Worm (Caenorhabditis elegans): ENCODE results near the gene Y62H9A.2.
A peak's percentile ranks its signal among the peaks of the same experiment; 100 is the strongest.

Gene Y62H9A.2

DNA sequence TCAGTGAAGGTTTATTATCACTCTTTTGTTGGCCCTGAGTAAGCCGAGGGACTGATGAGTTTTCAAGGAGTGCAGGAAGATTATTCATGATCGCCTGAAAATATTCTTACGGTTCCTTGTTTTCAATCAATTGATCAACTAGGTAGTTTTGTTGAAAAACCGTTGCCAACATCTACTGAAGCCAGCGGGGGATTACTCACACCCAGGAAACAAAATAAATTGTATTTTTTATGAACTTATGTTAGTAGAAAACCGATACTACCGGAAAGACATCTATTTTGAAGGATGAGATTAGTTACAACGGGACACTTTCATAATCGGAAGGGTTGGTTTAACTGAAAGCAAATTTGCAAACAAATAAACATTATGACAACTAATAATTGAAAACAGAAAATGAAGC, at the start of gene Y62H9A.2:
Gene Y62H9A.2, minus strand, starts transcription at position 101 of the 400 bp plus-strand sequence.
- TF ChIP-seq nhr-84 (tag; optimal IDR thresholded peaks at IDR 0.05) (no peak), elt-3 (tag; optimal IDR thresholded peaks at IDR 0.05) (no peak), efl-1 (optimal IDR thresholded peaks at IDR 0.05) (no peak), efl-1 (GFP tag; optimal IDR thresholded peaks at IDR 0.05 in 1 of 2) (peak in 1 of 2 experiments; percentile 45), lsy-2 (tag; optimal IDR thresholded peaks at IDR 0.05) (no peak), nhr-20 (tag; optimal IDR thresholded peaks at IDR 0.05) (no peak)

- no peak for TF ChIP-seq F16B12.6 (tag; optimal IDR thresholded peaks at IDR 0.05)
- no peak for TF ChIP-seq dpl-1 (GFP tag; optimal IDR thresholded peaks at IDR 0.05)
- TF ChIP-seq grh-1 (GFP tag; IDR thresholded peaks at IDR 0.05): no peak
- TF ChIP-seq tbx-2 (tag; optimal IDR thresholded peaks at IDR 0.05): no peak
- no peak for TF ChIP-seq ces-1 (GFP tag; optimal IDR thresholded peaks at IDR 0.05)
- TF ChIP-seq zip-4 (GFP tag; optimal IDR thresholded peaks at IDR 0.05): no peak
- no peak for TF ChIP-seq rnt-1 (tag; optimal IDR thresholded peaks at IDR 0.05)
- no peak for TF ChIP-seq mep-1 (tag; optimal IDR thresholded peaks at IDR 0.05)
- no peak for TF ChIP-seq efl-3 (GFP tag; optimal IDR thresholded peaks at IDR 0.05)
- no peak for TF ChIP-seq mdl-1 (tag; optimal IDR thresholded peaks at IDR 0.05)
- TF ChIP-seq jun-1 (tag; optimal IDR thresholded peaks at IDR 0.05): no peak
- TF ChIP-seq nhr-76 (tag; optimal IDR thresholded peaks at IDR 0.05): no peak
- TF ChIP-seq zag-1 (tag; optimal IDR thresholded peaks at IDR 0.05): no peak
- no peak for TF ChIP-seq pax-3 (tag; optimal IDR thresholded peaks at IDR 0.05)
These were observed 49.6 kb upstream of the Y62H9A.2 start, which contains the start of gene F55G7.4 for ce11 chrX:11927585-11927984. Gene F55G7.4, plus strand, starts transcription at chrX:11927885.

DNA sequence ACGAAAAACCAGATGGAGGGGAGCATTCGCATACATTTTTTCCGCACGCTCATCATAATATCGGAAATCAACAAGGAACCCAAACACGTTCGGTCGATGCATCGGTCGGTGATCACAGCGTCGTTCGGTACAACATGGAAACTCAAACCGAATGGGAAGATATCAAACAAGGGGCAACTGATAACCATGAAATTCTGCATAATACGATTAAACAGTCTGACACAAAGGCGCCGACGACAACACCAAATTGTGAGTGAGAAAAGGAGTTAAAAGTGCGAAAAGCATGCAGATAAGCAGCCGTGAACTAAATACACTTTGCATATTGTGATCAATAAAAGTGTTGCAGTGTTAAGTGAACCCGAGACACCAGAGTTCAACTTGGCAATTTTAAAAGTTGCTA, 47.2 kb upstream of the Y62H9A.2 start:
- TF ChIP-seq nhr-47 (tag; optimal IDR thresholded peaks at IDR 0.05) (no peak), ceh-88 (GFP tag; IDR thresholded peaks at IDR 0.05) (no peak), ceh-8 (GFP tag; optimal IDR thresholded peaks at IDR 0.05) (no peak), hlh-4 (tag; optimal IDR thresholded peaks at IDR 0.05) (no peak)

DNA sequence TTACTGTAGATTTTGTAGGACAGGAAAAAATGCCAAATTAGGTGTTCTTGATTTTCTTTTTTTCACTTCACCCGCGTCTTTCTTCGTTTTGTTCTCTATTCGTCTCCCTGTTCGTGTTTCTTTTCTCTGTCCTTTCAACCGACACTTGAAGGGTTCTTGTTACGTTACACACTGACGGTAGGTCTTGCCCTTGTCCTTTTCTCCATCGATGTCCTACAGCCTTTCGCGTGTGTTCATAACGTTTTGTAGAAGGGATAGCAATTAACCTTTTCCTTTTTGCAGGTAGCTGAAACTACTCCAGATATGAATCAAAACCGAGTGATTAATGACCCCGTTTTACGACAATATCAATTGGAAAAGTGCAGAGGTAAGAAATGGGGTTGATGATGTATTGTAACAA, 46.1 kb upstream of the Y62H9A.2 start, which contains the start of gene F55G7.1:
Gene F55G7.1, plus strand, starts transcription at position 276 of the 400 bp plus-strand sequence.
- TF ChIP-seq jun-1 (tag; optimal IDR thresholded peaks at IDR 0.05): peak; percentile 78
- TF ChIP-seq nhr-28 (tag; optimal IDR thresholded peaks at IDR 0.05): no peak
- peak; percentile 52 for TF ChIP-seq C16A3.4 (tag; optimal IDR thresholded peaks at IDR 0.05)
- peak; percentile 41 for TF ChIP-seq zip-4 (GFP tag; optimal IDR thresholded peaks at IDR 0.05)
- no peak for TF ChIP-seq ceh-63 (GFP tag; optimal IDR thresholded peaks at IDR 0.05)
- TF ChIP-seq nhr-47 (tag; optimal IDR thresholded peaks at IDR 0.05): peak; percentile 77
- TF ChIP-seq lin-14 (GFP tag; optimal IDR thresholded peaks at IDR 0.05): peak; percentile 51
- TF ChIP-seq vab-15 (tag; optimal IDR thresholded peaks at IDR 0.05): no peak
- no peak for TF ChIP-seq fos-1 (tag; optimal IDR thresholded peaks at IDR 0.05)
- TF ChIP-seq unc-30 (tag; optimal IDR thresholded peaks at IDR 0.05): no peak
- TF ChIP-seq lin-35 (GFP tag; optimal IDR thresholded peaks at IDR 0.05): peak in 1 of 2 experiments; percentile 67
- peak; percentile 31 for TF ChIP-seq ztf-4 (tag; optimal IDR thresholded peaks at IDR 0.05)
- peak; percentile 34 to 37 for TF ChIP-seq efl-1 (optimal IDR thresholded peaks at IDR 0.05)
- peak in 1 of 2 experiments; percentile 72 for TF ChIP-seq efl-1 (GFP tag; optimal IDR thresholded peaks at IDR 0.05 in 1 of 2)
- TF ChIP-seq ceh-82 (tag; optimal IDR thresholded peaks at IDR 0.05): peak in 2 of 3 experiments; percentile 17 to 54
- TF ChIP-seq mep-1 (tag; optimal IDR thresholded peaks at IDR 0.05): peak; percentile 65
- TF ChIP-seq hpl-2 (GFP tag; optimal IDR thresholded peaks at IDR 0.05): peak; percentile 13
- peak; percentile 72 for TF ChIP-seq nhr-90 (tag; optimal IDR thresholded peaks at IDR 0.05; ENCODE audit: poor library complexity)
- peak; percentile 22 for TF ChIP-seq skn-1 (tag; optimal IDR thresholded peaks at IDR 0.05)
- TF ChIP-seq nhr-19 (GFP tag; conservative IDR thresholded peaks at IDR 0.05): peak; percentile 61
- peak in 4 of 6 experiments; percentile 23 to 38 (median 26) for TF ChIP-seq elt-3 (tag; optimal IDR thresholded peaks at IDR 0.05)
- TF ChIP-seq tbx-2 (tag; optimal IDR thresholded peaks at IDR 0.05): peak; percentile 56
- peak; percentile 32 for TF ChIP-seq swsn-7 (tag; optimal IDR thresholded peaks at IDR 0.05)
- TF ChIP-seq irx-1 (tag; optimal IDR thresholded peaks at IDR 0.05): peak; percentile 32
- peak; percentile 44 for TF ChIP-seq xbp-1 (tag; optimal IDR thresholded peaks at IDR 0.05)
- TF ChIP-seq snu-23 (GFP tag; optimal IDR thresholded peaks at IDR 0.05): peak; percentile 79
- TF ChIP-seq C04F5.9 (tag; optimal IDR thresholded peaks at IDR 0.05): no peak
- no peak for TF ChIP-seq aha-1 (tag; optimal IDR thresholded peaks at IDR 0.05)
- no peak for TF ChIP-seq ets-5 (GFP tag; IDR thresholded peaks at IDR 0.05)
- peak; percentile 49 for TF ChIP-seq nhr-71 (tag; optimal IDR thresholded peaks at IDR 0.05)
- no peak for TF ChIP-seq fkh-4 (tag; optimal IDR thresholded peaks at IDR 0.05; ENCODE audit: borderline replicate concordance)
- TF ChIP-seq rnt-1 (tag; optimal IDR thresholded peaks at IDR 0.05): peak; percentile 66
